Worm (Caenorhabditis elegans): ENCODE results near the gene pipp-4P.

DNA sequence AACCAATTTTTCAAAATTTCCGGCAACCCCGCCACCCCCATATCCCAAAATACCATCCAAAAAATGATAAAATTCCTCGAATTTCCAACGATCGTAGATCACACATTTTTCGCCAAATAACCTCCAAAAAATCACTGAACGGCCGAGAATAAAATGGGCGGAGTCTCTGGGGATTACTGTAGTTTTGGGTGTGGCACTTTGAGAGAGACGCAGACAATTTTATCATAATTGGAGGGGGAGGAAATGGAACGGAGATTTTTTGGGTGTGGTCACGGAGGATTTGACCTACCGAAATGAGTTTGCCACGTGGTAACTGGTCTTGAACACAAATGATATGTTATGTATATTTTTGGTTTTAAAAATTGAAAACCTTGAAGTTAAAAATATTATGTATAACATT, 49.3 kb downstream of the pipp-4P start:
- TF ChIP-seq him-1 (tag; optimal IDR thresholded peaks at IDR 0.05) (no peak), dao-5 (tag; optimal IDR thresholded peaks at IDR 0.05) (no peak), W03F9.2 (tag; optimal IDR thresholded peaks at IDR 0.05) (no peak)

Measured in whole organism, L4/young adult.